Worm (Caenorhabditis elegans): ENCODE data around the gene faah-1.

DNA sequence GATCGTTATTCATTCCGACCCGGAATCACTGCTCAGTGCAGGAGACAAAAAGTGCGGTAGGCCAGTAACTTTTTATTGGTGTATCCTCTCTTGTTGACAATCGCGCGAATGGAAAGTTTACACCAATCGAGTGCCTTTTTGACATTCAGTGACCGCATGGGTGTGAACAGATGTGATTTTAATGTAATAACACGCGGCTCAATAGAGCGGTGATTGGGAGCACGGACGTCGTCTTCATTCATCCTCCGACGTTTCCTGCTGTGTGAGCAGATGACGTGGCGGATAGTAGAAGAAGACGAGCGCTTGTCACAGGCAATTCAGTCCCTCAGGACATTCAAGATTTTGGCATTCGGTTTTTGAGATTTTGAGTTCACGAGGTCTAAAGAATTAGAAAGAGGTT lies 23.4 kb downstream of the faah-1 start:
- TF ChIP-seq unc-62 (GFP tag; optimal IDR thresholded peaks at IDR 0.05), result no peak
- no peak for TF ChIP-seq ceh-91 (GFP tag; IDR thresholded peaks at IDR 0.05)
- TF ChIP-seq cebp-2 (GFP tag; IDR thresholded peaks at IDR 0.05), result no peak
- TF ChIP-seq Y67H2A.10 (GFP tag; conservative IDR thresholded peaks at IDR 0.05), result no peak
- TF ChIP-seq mxl-1 (tag; optimal IDR thresholded peaks at IDR 0.05), result no peak
- TF ChIP-seq lin-35 (GFP tag; optimal IDR thresholded peaks at IDR 0.05), result no peak
- TF ChIP-seq let-607 (tag; optimal IDR thresholded peaks at IDR 0.05), result no peak
- no peak for TF ChIP-seq snpc-4 (GFP tag; optimal IDR thresholded peaks at IDR 0.05)
- no peak for TF ChIP-seq snpc-4 (tag; optimal IDR thresholded peaks at IDR 0.05)
- TF ChIP-seq ama-1 (optimal IDR thresholded peaks at IDR 0.05), result no peak
- no peak for TF ChIP-seq ama-1 (GFP tag; optimal IDR thresholded peaks at IDR 0.05)

Measured in whole organism, young adult.